Worm (Caenorhabditis elegans) whole organism, late embryonic: ENCODE results near the gene T04A6.1.

Source experiments
- C08G9.2 ChIP-seq: sonication (generic microtip); optimal IDR thresholded peaks from 2 replicates; lab custom pipeline; 2016; ENCODE audit warnings: mild to moderate bottlenecking, missing genetic modification characterization, moderate library complexity, missing compliant biosample characterization
- C38D4.7 ChIP-seq: fragments of 200-800 bp; sonication (Bioruptor generic); optimal IDR thresholded peaks from 2 replicates; lab custom pipeline; 2018; ENCODE audit warnings: mild to moderate bottlenecking, missing genetic modification characterization, moderate library complexity, missing compliant biosample characterization
- F13H6.1 ChIP-seq: sonication (generic microtip); optimal IDR thresholded peaks from 2 replicates; lab custom pipeline; 2016; ENCODE audit warnings: missing genetic modification characterization, missing compliant biosample characterization
- K09A11.1 ChIP-seq: sonication (generic microtip); optimal IDR thresholded peaks from 2 replicates; lab custom pipeline; 2017; ENCODE audit warnings: antibody characterized with exemption, mild to moderate bottlenecking, missing genetic modification characterization, missing compliant biosample characterization; ENCODE audit not compliant: insufficient read depth
- T23F11.4 ChIP-seq: fragments of 200-800 bp; sonication (Bioruptor generic); optimal IDR thresholded peaks from 2 replicates; lab custom pipeline; 2018; ENCODE audit warnings: mild to moderate bottlenecking, missing genetic modification characterization, missing compliant biosample characterization
- ahr-1 ChIP-seq: sonication (generic microtip); optimal IDR thresholded peaks from 2 replicates; lab custom pipeline; 2016; ENCODE audit warnings: missing genetic modification characterization, missing compliant biosample characterization
- ama-1 ChIP-seq: fragments of 150-350 bp; optimal IDR thresholded peaks from 2 replicates; lab custom pipeline; 2014
- ceh-14 ChIP-seq: sonication (generic microtip); optimal IDR thresholded peaks from 2 replicates; lab custom pipeline; 2016; ENCODE audit warnings: missing genotype, missing genetic modification characterization, missing compliant biosample characterization
- ceh-18 ChIP-seq: sonication (generic microtip); optimal IDR thresholded peaks from 2 replicates; lab custom pipeline; 2016; ENCODE audit warnings: missing genetic modification characterization, missing compliant biosample characterization
- ceh-19 ChIP-seq: fragments of 200-800 bp; sonication (Bioruptor generic); optimal IDR thresholded peaks from 2 replicates; lab custom pipeline; 2018; ENCODE audit warnings: mild to moderate bottlenecking, missing genetic modification characterization, missing compliant biosample characterization
- ceh-24 ChIP-seq: sonication (generic microtip); optimal IDR thresholded peaks from 2 replicates; lab custom pipeline; 2016; ENCODE audit warnings: mild to moderate bottlenecking, missing genetic modification characterization, missing compliant biosample characterization
- ceh-30 ChIP-seq: fragments of 150-350 bp; optimal IDR thresholded peaks from 2 replicates; lab custom pipeline; 2014; ENCODE audit warnings: missing biosample characterization, missing genetic modification characterization
- ceh-31 ChIP-seq: sonication (generic microtip); optimal IDR thresholded peaks from 2 replicates; lab custom pipeline; 2016; ENCODE audit warnings: missing genetic modification characterization, missing compliant biosample characterization
- ceh-34 ChIP-seq: sonication (generic microtip); optimal IDR thresholded peaks from 2 replicates; lab custom pipeline; 2016; ENCODE audit warnings: mild to moderate bottlenecking, missing genetic modification characterization, missing compliant biosample characterization
- ceh-45 ChIP-seq: fragments of 200-800 bp; sonication (Bioruptor generic); IDR thresholded peaks from 2 replicates; pipeline ENCODE4 v1.3.6; 2022; ENCODE audit warnings: missing genetic modification reagents, missing genetic modification characterization, missing compliant biosample characterization
- ceh-48 ChIP-seq: sonication (generic microtip); optimal IDR thresholded peaks from 2 replicates; lab custom pipeline; 2016; ENCODE audit warnings: missing genetic modification characterization, inconsistent platforms, missing compliant biosample characterization
- ceh-6 ChIP-seq: fragments of 200-800 bp; sonication (Bioruptor generic); optimal IDR thresholded peaks from 2 replicates; lab custom pipeline; 2018; ENCODE audit warnings: mild to moderate bottlenecking, missing genetic modification characterization, missing compliant biosample characterization
- ceh-9 ChIP-seq: sonication (generic microtip); optimal IDR thresholded peaks from 2 replicates; lab custom pipeline; 2016; ENCODE audit warnings: mild to moderate bottlenecking, missing genetic modification characterization, inconsistent platforms, missing compliant biosample characterization
- che-1 ChIP-seq: sonication (generic microtip); optimal IDR thresholded peaks from 2 replicates; lab custom pipeline; 2016; ENCODE audit warnings: mild to moderate bottlenecking, missing genetic modification characterization, missing compliant biosample characterization
- dmd-4 ChIP-seq: sonication (generic microtip); optimal IDR thresholded peaks from 2 replicates; lab custom pipeline; 2016; ENCODE audit warnings: borderline replicate concordance, missing genetic modification characterization, missing compliant biosample characterization
- dve-1 ChIP-seq: sonication (generic microtip); optimal IDR thresholded peaks from 2 replicates; lab custom pipeline; 2017; ENCODE audit warnings: antibody characterized with exemption, mild to moderate bottlenecking, missing genetic modification characterization, missing compliant biosample characterization
- elt-2 ChIP-seq: sonication (generic microtip); optimal IDR thresholded peaks from 2 replicates; lab custom pipeline; 2016; ENCODE audit warnings: missing genetic modification reagents, missing genetic modification characterization, missing compliant biosample characterization
- elt-4 ChIP-seq: sonication (generic microtip); optimal IDR thresholded peaks from 2 replicates; lab custom pipeline; 2016; ENCODE audit warnings: missing genetic modification characterization, missing compliant biosample characterization
- eyg-1 ChIP-seq: sonication (generic microtip); optimal IDR thresholded peaks from 2 replicates; lab custom pipeline; 2016; ENCODE audit warnings: missing genotype, missing genetic modification characterization, missing compliant biosample characterization
- fax-1 ChIP-seq: sonication (generic microtip); optimal IDR thresholded peaks from 2 replicates; lab custom pipeline; 2016; ENCODE audit warnings: missing genotype, missing genetic modification characterization, missing compliant biosample characterization
- fkh-10 ChIP-seq: fragments of 150-350 bp; optimal IDR thresholded peaks from 2 replicates; lab custom pipeline; 2014; ENCODE audit warnings: missing biosample characterization, missing genetic modification reagents, missing genetic modification characterization
- fkh-6 ChIP-seq: sonication (generic microtip); optimal IDR thresholded peaks from 2 replicates; lab custom pipeline; 2016; ENCODE audit warnings: missing genetic modification characterization, missing compliant biosample characterization
- gmeb-2 ChIP-seq: sonication (generic microtip); optimal IDR thresholded peaks from 2 replicates; lab custom pipeline; 2016; ENCODE audit warnings: missing genetic modification characterization, inconsistent platforms, missing compliant biosample characterization
- hlh-13 ChIP-seq: fragments of 200-800 bp; sonication (Bioruptor generic); optimal IDR thresholded peaks from 2 replicates; lab custom pipeline; 2018; ENCODE audit warnings: mild to moderate bottlenecking, missing genetic modification characterization, missing compliant biosample characterization
- hlh-8 ChIP-seq: sonication (generic microtip); optimal IDR thresholded peaks from 2 replicates; lab custom pipeline; 2016; ENCODE audit warnings: missing genotype, missing genetic modification characterization, missing compliant biosample characterization
- lim-6 ChIP-seq: sonication (generic microtip); optimal IDR thresholded peaks from 2 replicates; lab custom pipeline; 2016; ENCODE audit warnings: missing genetic modification characterization, missing compliant biosample characterization
- lin-11 ChIP-seq: fragments of 200-800 bp; sonication (Bioruptor generic); optimal IDR thresholded peaks from 2 replicates; lab custom pipeline; 2018; ENCODE audit warnings: mild to moderate bottlenecking, missing genetic modification characterization, missing compliant biosample characterization
- mec-3 ChIP-seq: sonication (generic microtip); optimal IDR thresholded peaks from 2 replicates; lab custom pipeline; 2016; ENCODE audit warnings: borderline replicate concordance, missing genetic modification characterization, missing compliant biosample characterization
- nfya-1 ChIP-seq: sonication (generic microtip); optimal IDR thresholded peaks from 2 replicates; lab custom pipeline; 2017; ENCODE audit warnings: missing genetic modification characterization, mild to moderate bottlenecking, missing compliant biosample characterization, antibody characterized with exemption, moderate library complexity
- nhr-11 ChIP-seq: fragments of 150-350 bp; optimal IDR thresholded peaks from 2 replicates; lab custom pipeline; 2014; ENCODE audit warnings: missing biosample characterization, missing genetic modification characterization
- nhr-232 ChIP-seq: sonication (generic microtip); optimal IDR thresholded peaks from 2 replicates; lab custom pipeline; 2016; ENCODE audit warnings: missing genetic modification characterization, missing compliant biosample characterization
- npax-4 ChIP-seq: sonication (generic microtip); optimal IDR thresholded peaks from 2 replicates; lab custom pipeline; 2016; ENCODE audit warnings: missing genetic modification characterization, missing compliant biosample characterization
- odd-2 ChIP-seq: sonication (generic microtip); optimal IDR thresholded peaks from 2 replicates; lab custom pipeline; 2017; ENCODE audit warnings: antibody characterized with exemption, mild to moderate bottlenecking, missing genetic modification characterization, missing compliant biosample characterization
- pag-3 ChIP-seq: sonication (generic microtip); optimal IDR thresholded peaks from 2 replicates; lab custom pipeline; 2016; ENCODE audit warnings: missing compliant biosample characterization, missing genetic modification characterization, borderline replicate concordance
- pat-9 ChIP-seq: fragments of 200-800 bp; sonication (Bioruptor generic); optimal IDR thresholded peaks from 2 replicates; lab custom pipeline; 2018; ENCODE audit warnings: mild to moderate bottlenecking, missing genetic modification characterization, moderate library complexity, missing compliant biosample characterization
- pax-1 ChIP-seq: fragments of 150-350 bp; optimal IDR thresholded peaks from 2 replicates; lab custom pipeline; 2014; ENCODE audit warnings: missing biosample characterization, missing genetic modification characterization
- pha-2 ChIP-seq: sonication (generic microtip); optimal IDR thresholded peaks from 2 replicates; lab custom pipeline; 2017; ENCODE audit warnings: mild to moderate bottlenecking, missing genetic modification characterization, missing compliant biosample characterization
- pqm-1 ChIP-seq: sonication (generic microtip); optimal IDR thresholded peaks from 2 replicates; lab custom pipeline; 2016; ENCODE audit warnings: missing genetic modification characterization, missing compliant biosample characterization
- pros-1 ChIP-seq: fragments of 150-350 bp; optimal IDR thresholded peaks from 2 replicates; lab custom pipeline; 2014; ENCODE audit warnings: missing biosample characterization, missing genetic modification reagents, missing genetic modification characterization
- ref-2 ChIP-seq: sonication (generic microtip); optimal IDR thresholded peaks from 2 replicates; lab custom pipeline; 2016; ENCODE audit warnings: missing genetic modification characterization, missing compliant biosample characterization
- rnt-1 ChIP-seq: sonication (generic microtip); optimal IDR thresholded peaks from 2 replicates; lab custom pipeline; 2016; ENCODE audit warnings: missing genetic modification characterization, missing compliant biosample characterization
- sox-2 ChIP-seq: fragments of 200-800 bp; sonication (Bioruptor generic); IDR thresholded peaks from 2 replicates; pipeline ENCODE4 v1.3.6; 2022; ENCODE audit warnings: missing genetic modification reagents, missing genetic modification characterization, missing compliant biosample characterization
- sox-4 ChIP-seq: sonication (generic microtip); optimal IDR thresholded peaks from 2 replicates; lab custom pipeline; 2017; ENCODE audit warnings: mild to moderate bottlenecking, missing genetic modification characterization, inconsistent platforms, missing compliant biosample characterization
- tbx-2 ChIP-seq: sonication (generic microtip); optimal IDR thresholded peaks from 2 replicates; lab custom pipeline; 2016; ENCODE audit warnings: missing genetic modification characterization, missing compliant biosample characterization
- tbx-7 ChIP-seq: sonication (generic microtip); optimal IDR thresholded peaks from 2 replicates; lab custom pipeline; 2016; ENCODE audit warnings: missing genotype, missing genetic modification characterization, missing compliant biosample characterization
- unc-42 ChIP-seq: sonication (generic microtip); optimal IDR thresholded peaks from 2 replicates; lab custom pipeline; 2016; ENCODE audit warnings: missing genotype, missing genetic modification characterization, missing compliant biosample characterization
- unc-86 ChIP-seq: sonication (generic microtip); optimal IDR thresholded peaks from 2 replicates; lab custom pipeline; 2016; ENCODE audit warnings: missing genetic modification characterization, missing compliant biosample characterization
- zip-5 ChIP-seq: sonication (generic microtip); optimal IDR thresholded peaks from 2 replicates; lab custom pipeline; 2016; ENCODE audit warnings: missing genetic modification characterization, missing compliant biosample characterization
- ztf-16 ChIP-seq: sonication (generic microtip); optimal IDR thresholded peaks from 2 replicates; lab custom pipeline; 2017; ENCODE audit warnings: missing genetic modification characterization, missing compliant biosample characterization

The T04A6.1 gene

DNA sequence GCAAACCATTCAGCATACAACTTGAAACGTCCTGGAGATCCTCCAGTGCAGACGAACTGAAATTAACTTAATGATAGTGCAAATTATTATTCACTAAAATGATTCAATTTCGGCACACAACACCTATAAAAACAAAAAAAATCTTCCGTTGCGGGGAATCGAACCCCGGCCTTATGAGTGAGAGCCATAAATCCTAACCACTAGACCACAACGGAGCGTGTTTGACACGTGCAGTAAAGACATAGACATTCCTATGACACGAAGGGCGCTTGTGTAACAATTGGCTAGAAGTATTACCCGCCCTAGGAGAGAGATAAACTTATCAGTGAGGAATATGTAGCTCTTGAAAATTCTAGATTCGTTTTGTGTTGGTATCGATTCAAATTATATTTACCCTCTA is 25.7 kb downstream of the T04A6.1 start (continued):
- peak; percentile 36 for TF ChIP-seq C38D4.7 (GFP tag; lab: Kevin White, UChicago)
- no peak for TF ChIP-seq elt-4
- no peak for TF ChIP-seq ceh-24 (tag; lab: Kevin White, UChicago)
- no peak for TF ChIP-seq pag-3 (tag; lab: Kevin White, UChicago)
- no peak for TF ChIP-seq unc-42
- no peak for TF ChIP-seq fkh-10 (GFP tag; lab: Kevin White, UChicago)
- TF ChIP-seq pax-1 (tag; lab: Kevin White, UChicago) = no peak
- peak; percentile 9 for TF ChIP-seq T23F11.4 (GFP tag; lab: Kevin White, UChicago)
- no peak for TF ChIP-seq pros-1
- TF ChIP-seq dmd-4 (tag; lab: Kevin White, UChicago) = no peak
- peak; percentile 44 for TF ChIP-seq ceh-6
- TF ChIP-seq lin-11 (tag; lab: Kevin White, UChicago) = peak; percentile 21
- TF ChIP-seq tbx-7 (tag; lab: Kevin White, UChicago) = no peak
- no peak for TF ChIP-seq odd-2
- no peak for TF ChIP-seq ceh-14
- TF ChIP-seq dve-1 (tag; lab: Kevin White, UChicago) = no peak
- no peak for TF ChIP-seq ceh-34 (tag; lab: Kevin White, UChicago)
- TF ChIP-seq tbx-2 (tag; lab: Kevin White, UChicago) = peak; percentile 60
- no peak for TF ChIP-seq ceh-31 (tag; lab: Kevin White, UChicago)
- TF ChIP-seq F13H6.1 (tag; lab: Kevin White, UChicago) = no peak
- peak; percentile 11 for TF ChIP-seq ceh-48 (tag; lab: Kevin White, UChicago)
- TF ChIP-seq zip-5 = no peak
- TF ChIP-seq ahr-1 (tag; lab: Kevin White, UChicago) = peak; percentile 47
- no peak for TF ChIP-seq ref-2 (tag; lab: Kevin White, UChicago)
- no peak for TF ChIP-seq unc-86 (tag; lab: Kevin White, UChicago)
- peak; percentile 17 for TF ChIP-seq rnt-1 (tag; lab: Kevin White, UChicago)
- no peak for TF ChIP-seq hlh-13 (GFP tag; lab: Kevin White, UChicago)
- TF ChIP-seq mec-3 (tag; lab: Kevin White, UChicago) = no peak
- TF ChIP-seq sox-4 (tag; lab: Kevin White, UChicago) = peak; percentile 41
- TF ChIP-seq nfya-1 (tag; lab: Kevin White, UChicago) = no peak
- TF ChIP-seq ama-1 (lab: Kevin White, UChicago) = no peak
- TF ChIP-seq ztf-16 (tag; lab: Kevin White, UChicago) = no peak
- peak; percentile 17 for TF ChIP-seq che-1 (tag; lab: Kevin White, UChicago)
- TF ChIP-seq fkh-6 (tag; lab: Kevin White, UChicago) = peak; percentile 58
- no peak for TF ChIP-seq ceh-18 (tag; lab: Kevin White, UChicago)
- TF ChIP-seq ceh-19 = peak; percentile 72
- no peak for TF ChIP-seq pha-2 (tag; lab: Kevin White, UChicago)
- no peak for TF ChIP-seq hlh-8 (tag; lab: Kevin White, UChicago)
- TF ChIP-seq ceh-30 (tag; lab: Kevin White, UChicago) = no peak
- no peak for TF ChIP-seq npax-4 (tag; lab: Kevin White, UChicago)
- no peak for TF ChIP-seq lim-6 (tag; lab: Kevin White, UChicago)
- peak; percentile 39 for TF ChIP-seq gmeb-2 (tag; lab: Kevin White, UChicago)
- TF ChIP-seq K09A11.1 = no peak
- no peak for TF ChIP-seq nhr-11 (tag; lab: Kevin White, UChicago)
- no peak for TF ChIP-seq pqm-1
- TF ChIP-seq ceh-9 (tag; lab: Kevin White, UChicago) = no peak
- TF ChIP-seq nhr-232 (tag; lab: Kevin White, UChicago) = peak; percentile 5
- no peak for TF ChIP-seq elt-2 (tag; lab: Kevin White, UChicago)
- peak; percentile 27 for TF ChIP-seq pat-9 (tag; lab: Kevin White, UChicago)
- TF ChIP-seq sox-2 (GFP tag; lab: Robert Waterston, UW) = peak; percentile 43; the same call in 1 of the 2 replicates
- TF ChIP-seq fax-1 = peak; percentile 1
- TF ChIP-seq eyg-1 (tag; lab: Kevin White, UChicago) = no peak
- no peak for TF ChIP-seq ceh-45 (GFP tag; lab: Robert Waterston, UW)
- no peak for TF ChIP-seq C08G9.2 (tag; lab: Kevin White, UChicago)
